Fruit fly (Drosophila melanogaster) whole organism, prepupa: ENCODE measurements around the gene Gba1b.

Source experiments
- Blimp-1 ChIP-seq: fragments of 200-800 bp; sonication (Bioruptor generic); optimal IDR thresholded peaks from 3 replicates; lab custom pipeline; 2017; ENCODE audit warnings: missing biosample characterization, missing genetic modification characterization, mild to moderate bottlenecking, moderate library complexity, missing genetic modification reagents
- CG10669 ChIP-seq: fragments of 200-800 bp; sonication (Bioruptor generic); optimal IDR thresholded peaks from 3 replicates; lab custom pipeline; 2018; ENCODE audit warnings: missing biosample characterization, mild to moderate bottlenecking, missing genetic modification characterization, moderate library complexity
- CG11294 ChIP-seq: fragments of 200-800 bp; sonication (Bioruptor generic); IDR thresholded peaks from 2 replicates; pipeline ENCODE4 v1.3.6; 2022; ENCODE audit warnings: missing biosample characterization, missing genetic modification characterization
- CG11762 ChIP-seq: fragments of 200-800 bp; sonication (Bioruptor generic); optimal IDR thresholded peaks from 3 replicates; lab custom pipeline; 2016; ENCODE audit warnings: missing biosample characterization, missing genetic modification characterization; ENCODE audit not compliant: insufficient read depth
- CG15336 ChIP-seq: fragments of 200-800 bp; sonication (Bioruptor generic); IDR thresholded peaks from 2 replicates; pipeline ENCODE4 v1.3.6; 2022; ENCODE audit warnings: missing biosample characterization, missing genetic modification characterization
- CG1621 ChIP-seq: fragments of 200-800 bp; sonication (Bioruptor generic); optimal IDR thresholded peaks from 3 replicates; lab custom pipeline; 2018; ENCODE audit warnings: missing biosample characterization, mild to moderate bottlenecking, missing genetic modification characterization
- CG16779 ChIP-seq: fragments of 200-800 bp; sonication (Bioruptor generic); optimal IDR thresholded peaks from 3 replicates; lab custom pipeline; 2017; ENCODE audit warnings: missing biosample characterization, mild to moderate bottlenecking, missing genetic modification characterization
- CG3032 ChIP-seq: fragments of 200-800 bp; optimal IDR thresholded peaks from 2 replicates; lab custom pipeline; 2019; ENCODE audit warnings: missing biosample characterization, mild to moderate bottlenecking, missing genetic modification characterization, moderate library complexity
- CG31627 ChIP-seq: fragments of 200-800 bp; sonication (Bioruptor generic); optimal IDR thresholded peaks from 3 replicates; lab custom pipeline; 2016; ENCODE audit warnings: missing biosample characterization, missing genetic modification characterization
- CG32006 ChIP-seq: fragments of 200-800 bp; sonication (Bioruptor generic); optimal IDR thresholded peaks from 3 replicates; lab custom pipeline; 2017; ENCODE audit warnings: missing biosample characterization, mild to moderate bottlenecking, missing genetic modification characterization
- CG34406 ChIP-seq: fragments of 200-800 bp; sonication (Bioruptor generic); optimal IDR thresholded peaks from 3 replicates; lab custom pipeline; 2016; ENCODE audit warnings: missing biosample characterization, missing genetic modification characterization
- CG3919 ChIP-seq: fragments of 200-800 bp; sonication (Bioruptor generic); optimal IDR thresholded peaks from 3 replicates; lab custom pipeline; 2016; ENCODE audit warnings: missing biosample characterization, missing genetic modification characterization
- CG4318 ChIP-seq: fragments of 200-800 bp; sonication (Bioruptor generic); optimal IDR thresholded peaks from 3 replicates; lab custom pipeline; 2017; ENCODE audit warnings: missing biosample characterization, mild to moderate bottlenecking, missing genetic modification characterization
- CG6163 ChIP-seq: fragments of 200-800 bp; sonication (Bioruptor generic); IDR thresholded peaks from 3 replicates; pipeline ENCODE4 v1.3.6; 2022; ENCODE audit warnings: missing biosample characterization, missing genetic modification characterization
- CG6276 ChIP-seq: fragments of 200-800 bp; sonication (Bioruptor generic); optimal IDR thresholded peaks from 2 replicates; lab custom pipeline; 2017; ENCODE audit warnings: missing biosample characterization, mild to moderate bottlenecking, missing genetic modification characterization
- CG6792 ChIP-seq: fragments of 200-800 bp; sonication (Bioruptor generic); optimal IDR thresholded peaks from 3 replicates; lab custom pipeline; 2016; ENCODE audit warnings: missing biosample characterization, missing genetic modification characterization
- CG6808 ChIP-seq: fragments of 200-800 bp; sonication (Bioruptor generic); optimal IDR thresholded peaks from 3 replicates; lab custom pipeline; 2017; ENCODE audit warnings: missing biosample characterization, missing genetic modification characterization, mild to moderate bottlenecking, moderate library complexity, missing genetic modification reagents
- CG6854 ChIP-seq: fragments of 200-800 bp; sonication (Bioruptor generic); optimal IDR thresholded peaks from 2 replicates; lab custom pipeline; 2017; ENCODE audit warnings: missing biosample characterization, mild to moderate bottlenecking, missing genetic modification characterization
- CG7368 ChIP-seq: fragments of 200-800 bp; sonication (Bioruptor generic); optimal IDR thresholded peaks from 3 replicates; lab custom pipeline; 2016; ENCODE audit warnings: missing biosample characterization, missing genetic modification characterization
- CG8319 ChIP-seq: fragments of 200-800 bp; sonication (Bioruptor generic); optimal IDR thresholded peaks from 3 replicates; lab custom pipeline; 2016; ENCODE audit warnings: missing biosample characterization, missing genetic modification characterization
- CG8632 ChIP-seq: fragments of 200-800 bp; sonication (Bioruptor generic); optimal IDR thresholded peaks from 3 replicates; lab custom pipeline; 2016; ENCODE audit warnings: missing biosample characterization, missing genetic modification characterization
- CG9139 ChIP-seq: fragments of 200-800 bp; sonication (Bioruptor generic); optimal IDR thresholded peaks from 3 replicates; lab custom pipeline; 2017; ENCODE audit warnings: missing biosample characterization, mild to moderate bottlenecking, missing genetic modification characterization
- Eip75B ChIP-seq: fragments of 200-800 bp; sonication (Bioruptor generic); optimal IDR thresholded peaks from 3 replicates; lab custom pipeline; 2016; ENCODE audit warnings: missing biosample characterization, missing genetic modification characterization
- Eip78C ChIP-seq: fragments of 200-800 bp; sonication (Bioruptor generic); peaks from one replicate; lab custom pipeline; 2016; ENCODE audit warnings: missing biosample characterization, missing genetic modification characterization
- Eip93F ChIP-seq: fragments of 200-800 bp; sonication (Bioruptor generic); optimal IDR thresholded peaks from 2 replicates; lab custom pipeline; 2016; ENCODE audit warnings: missing biosample characterization, mild to moderate bottlenecking, missing genetic modification characterization
- Ets96B ChIP-seq: fragments of 200-800 bp; optimal IDR thresholded peaks from 2 replicates; lab custom pipeline; 2019; ENCODE audit warnings: missing biosample characterization, mild to moderate bottlenecking, missing genetic modification characterization, moderate library complexity
- Gug ChIP-seq: fragments of 200-800 bp; sonication (Bioruptor generic); IDR thresholded peaks from 2 replicates; pipeline ENCODE4 v1.3.6; 2022; ENCODE audit warnings: missing biosample characterization, missing genetic modification characterization
- Hr4 ChIP-seq: fragments of 200-800 bp; sonication (Bioruptor generic); optimal IDR thresholded peaks from 3 replicates; lab custom pipeline; 2016; ENCODE audit warnings: missing biosample characterization, missing genetic modification characterization
- OdsH ChIP-seq: fragments of 200-800 bp; sonication (Bioruptor generic); optimal IDR thresholded peaks from 3 replicates; lab custom pipeline; 2016; ENCODE audit warnings: missing biosample characterization, missing genetic modification characterization
- Smox ChIP-seq: fragments of 200-800 bp; sonication (Bioruptor generic); optimal IDR thresholded peaks from 3 replicates; lab custom pipeline; 2016; ENCODE audit warnings: missing biosample characterization, missing genetic modification characterization
- Sox14 ChIP-seq: fragments of 200-800 bp; sonication (Bioruptor generic); optimal IDR thresholded peaks from 3 replicates; lab custom pipeline; 2016; ENCODE audit warnings: missing biosample characterization, missing genetic modification characterization
- Sox15 ChIP-seq: fragments of 200-800 bp; sonication (Bioruptor generic); optimal IDR thresholded peaks from 3 replicates; lab custom pipeline; 2016; ENCODE audit warnings: missing biosample characterization, missing genetic modification characterization
- achi ChIP-seq: fragments of 200-800 bp; sonication (Bioruptor generic); optimal IDR thresholded peaks from 3 replicates; lab custom pipeline; 2016; ENCODE audit warnings: missing biosample characterization, missing genetic modification characterization
- acj6 ChIP-seq: fragments of 200-800 bp; sonication (Bioruptor generic); optimal IDR thresholded peaks from 3 replicates; lab custom pipeline; 2016; ENCODE audit warnings: missing biosample characterization, missing genetic modification characterization
- cyc ChIP-seq: fragments of 200-800 bp; sonication (Bioruptor generic); optimal IDR thresholded peaks from 3 replicates; lab custom pipeline; 2016; ENCODE audit warnings: missing biosample characterization, missing genetic modification characterization
- dac ChIP-seq: fragments of 200-800 bp; sonication (Bioruptor generic); optimal IDR thresholded peaks from 2 replicates; lab custom pipeline; 2017; ENCODE audit warnings: missing biosample characterization, mild to moderate bottlenecking, missing genetic modification characterization
- dsx ChIP-seq: fragments of 200-800 bp; optimal IDR thresholded peaks from 3 replicates; lab custom pipeline; 2019; ENCODE audit warnings: missing biosample characterization, mild to moderate bottlenecking, missing genetic modification characterization, moderate library complexity; ENCODE audit not compliant: poor library complexity, severe bottlenecking
- esn ChIP-seq: fragments of 200-800 bp; sonication (Bioruptor generic); optimal IDR thresholded peaks from 2 replicates; lab custom pipeline; 2016; ENCODE audit warnings: missing biosample characterization, mild to moderate bottlenecking, missing genetic modification characterization, moderate library complexity
- fd59A ChIP-seq: fragments of 200-800 bp; sonication (Bioruptor generic); optimal IDR thresholded peaks from 2 replicates; lab custom pipeline; 2017; ENCODE audit warnings: missing biosample characterization, mild to moderate bottlenecking, missing genetic modification characterization, missing genetic modification reagents
- lz ChIP-seq: fragments of 200-800 bp; sonication (Bioruptor generic); optimal IDR thresholded peaks from 3 replicates; lab custom pipeline; 2016; ENCODE audit warnings: missing biosample characterization, missing genetic modification characterization
- net ChIP-seq: fragments of 200-800 bp; sonication (Bioruptor generic); optimal IDR thresholded peaks from 3 replicates; lab custom pipeline; 2016; ENCODE audit warnings: missing biosample characterization, missing genetic modification characterization
- pdm3 ChIP-seq: fragments of 200-800 bp; sonication (Bioruptor generic); optimal IDR thresholded peaks from 3 replicates; lab custom pipeline; 2016; ENCODE audit warnings: missing biosample characterization, missing genetic modification characterization
- salr ChIP-seq, 2 experiments: fragments of 200-800 bp; sonication (Bioruptor generic); optimal IDR thresholded peaks; 3 replicates each; lab custom pipeline; 2016 to 2018; ENCODE audit warnings: missing biosample characterization in 2 of 2, missing genetic modification characterization in 2 of 2, mild to moderate bottlenecking in 1 of 2
- ss ChIP-seq, 2 experiments: fragments of 200-800 bp; sonication (Bioruptor generic); optimal IDR thresholded peaks; 2 replicates in 1 of 2; 3 replicates in 1 of 2; lab custom pipeline; 2017 to 2018; ENCODE audit warnings: mild to moderate bottlenecking in 2 of 2, missing biosample characterization in 2 of 2, missing genetic modification characterization in 2 of 2, moderate library complexity in 1 of 2
- svp ChIP-seq: fragments of 200-800 bp; sonication (Bioruptor generic); peaks from one replicate; lab custom pipeline; 2016; ENCODE audit warnings: missing biosample characterization, missing genetic modification characterization
- vri ChIP-seq: fragments of 200-800 bp; sonication (Bioruptor generic); optimal IDR thresholded peaks from 3 replicates; lab custom pipeline; 2016; ENCODE audit warnings: missing biosample characterization, mild to moderate bottlenecking, missing genetic modification characterization

The Gba1b gene

DNA sequence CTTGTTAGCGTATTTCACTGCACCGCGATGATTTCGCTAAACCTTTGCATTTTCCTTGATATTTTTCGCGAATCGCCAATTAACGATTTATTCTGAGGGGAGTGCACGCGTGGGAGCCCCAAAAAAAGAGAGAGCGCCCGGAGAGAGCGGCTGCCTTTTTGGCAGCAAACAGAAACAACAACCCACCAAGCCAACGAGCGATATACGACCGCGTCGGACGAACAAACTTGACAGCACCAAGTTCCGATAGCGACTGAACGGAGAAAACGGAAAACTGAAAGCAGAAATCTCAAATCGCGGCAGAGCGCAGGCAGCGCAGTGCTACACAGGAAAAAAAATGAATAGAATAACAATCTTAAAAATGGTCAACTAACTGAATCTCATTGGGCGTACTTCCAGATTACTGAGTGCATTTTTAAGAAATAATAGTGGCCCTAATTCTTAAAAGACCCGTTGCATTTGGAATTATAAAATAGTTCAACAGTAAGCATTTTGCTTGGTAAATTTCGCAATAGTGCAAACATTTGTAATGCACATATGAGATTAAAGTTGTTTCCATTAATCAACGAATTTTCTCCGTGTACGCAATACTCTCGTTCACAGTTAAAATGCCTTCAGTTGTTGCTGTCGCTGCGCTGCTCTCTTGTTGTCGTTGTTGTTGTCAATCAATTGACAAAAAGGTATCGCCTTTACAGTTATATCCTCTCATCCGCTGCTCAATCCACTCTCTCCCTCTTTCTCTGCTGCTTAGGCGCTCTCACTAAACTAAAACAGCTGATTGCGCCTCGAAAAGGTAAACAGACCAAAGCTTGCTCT is 35.0 kb upstream of the Gba1b start, which contains the start of gene CG31145 (continued):
- peak; percentile 100 for TF ChIP-seq acj6
- peak; percentile 100 for TF ChIP-seq CG10669 (GFP tag; lab: Kevin White, UChicago)
- TF ChIP-seq CG4318 (GFP tag; lab: Kevin White, UChicago): peak; percentile 100
- TF ChIP-seq dac: peak; percentile 100
- peak; percentile 99 for TF ChIP-seq CG8319 (GFP tag; lab: Kevin White, UChicago)
- TF ChIP-seq CG11762 (GFP tag; lab: Kevin White, UChicago): peak; percentile 100
- peak; percentile 98 for TF ChIP-seq Blimp-1 (GFP tag; lab: Kevin White, UChicago)
- peak; percentile 99 for TF ChIP-seq CG16779 (tag; lab: Kevin White, UChicago)
- peak; percentile 98 for TF ChIP-seq vri
- TF ChIP-seq cyc: peak; percentile 99
- TF ChIP-seq svp (GFP tag; lab: Kevin White, UChicago): peak; percentile 100
- peak; percentile 98 for TF ChIP-seq CG6808 (GFP tag; lab: Kevin White, UChicago)
- TF ChIP-seq CG6276: peak; percentile 100
- peak; percentile 98 for TF ChIP-seq dsx (GFP tag; lab: Kevin White, UChicago)
- TF ChIP-seq Eip78C: peak; percentile 100
- peak; percentile 100 for TF ChIP-seq net (GFP tag; lab: Kevin White, UChicago)
- peak; percentile 100 for TF ChIP-seq Eip75B
- peak; percentile 99 for TF ChIP-seq CG9139 (GFP tag; lab: Kevin White, UChicago)

DNA sequence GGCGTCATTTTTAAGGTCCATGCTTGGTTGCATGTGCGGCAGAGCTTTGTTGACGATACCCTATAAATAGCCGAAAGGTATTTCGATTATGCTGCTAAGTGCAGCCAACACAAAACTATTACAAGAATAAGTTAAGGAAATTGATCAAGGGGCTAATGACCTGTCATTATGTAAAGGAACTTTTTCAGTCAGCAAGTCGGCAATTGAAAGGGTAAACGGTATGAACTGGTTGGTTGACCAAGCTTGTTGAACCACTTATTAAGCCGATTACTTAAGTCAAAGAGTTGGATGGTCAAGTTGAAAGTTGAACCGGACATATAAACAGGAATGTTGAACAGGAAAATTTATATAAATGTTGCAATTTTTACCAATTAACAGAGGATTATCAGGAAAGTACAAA is 31.5 kb upstream of the Gba1b start:
- TF ChIP-seq CG3032 (no peak), pdm3 (peak; percentile 14), Hr4 (GFP tag; lab: Kevin White, UChicago) (peak; percentile 3), Eip75B (no peak), CG7368 (peak; percentile 9), OdsH (peak; percentile 10), Eip78C (peak; percentile 73), Sox15 (peak; percentile 7), CG11762 (GFP tag; lab: Kevin White, UChicago) (no peak), CG32006 (GFP tag; lab: Kevin White, UChicago) (peak; percentile 8), Gug (GFP tag; lab: Robert Waterston, UW) (no peak), CG8632 (GFP tag; lab: Kevin White, UChicago) (no peak)

DNA sequence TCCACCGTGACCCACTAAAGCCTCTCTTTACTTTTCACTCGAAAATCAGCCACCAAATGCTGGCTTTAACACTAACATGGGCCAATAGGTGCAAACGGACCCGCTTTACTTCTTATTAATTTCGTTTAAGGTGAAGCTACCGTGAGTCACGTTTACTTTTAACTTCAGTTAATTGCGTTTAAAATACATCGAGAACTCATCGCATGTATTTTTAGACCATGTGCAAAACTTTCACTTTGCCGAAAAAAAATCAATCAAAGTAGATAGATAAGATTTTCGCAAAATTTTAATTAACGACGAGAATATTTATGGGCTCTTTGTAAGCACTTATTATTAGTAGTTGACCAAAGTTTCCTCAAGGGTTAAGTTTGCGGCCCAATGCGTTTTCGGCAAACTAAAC is 30.2 kb upstream of the Gba1b start:
- no peak for TF ChIP-seq CG6276
- TF ChIP-seq CG11762 (GFP tag; lab: Kevin White, UChicago): no peak
- peak; percentile 49 for TF ChIP-seq esn (GFP tag; lab: Kevin White, UChicago)
- TF ChIP-seq Ets96B (tag; lab: Kevin White, UChicago): no peak
- TF ChIP-seq svp (GFP tag; lab: Kevin White, UChicago): peak; percentile 76
- TF ChIP-seq CG1621 (tag; lab: Kevin White, UChicago): no peak
- peak; percentile 25 for TF ChIP-seq lz (GFP tag; lab: Kevin White, UChicago)
- peak; percentile 35 for TF ChIP-seq OdsH
- TF ChIP-seq CG6163 (GFP tag; lab: Robert Waterston, UW): no peak
- no peak for TF ChIP-seq CG11294 (GFP tag; lab: Robert Waterston, UW)
- peak; percentile 59 for TF ChIP-seq CG15336
- no peak for TF ChIP-seq CG6808 (GFP tag; lab: Kevin White, UChicago)
- peak; percentile 38 for TF ChIP-seq Smox
- TF ChIP-seq CG34406 (GFP tag; lab: Kevin White, UChicago): peak; percentile 44
- TF ChIP-seq Eip75B: peak; percentile 55
- peak; percentile 42 for TF ChIP-seq CG6792
- TF ChIP-seq Eip78C: peak; percentile 86
- no peak for TF ChIP-seq Eip93F (GFP tag; lab: Kevin White, UChicago)
- no peak for TF ChIP-seq ss (GFP tag; optimal IDR thresholded peaks at IDR 0.05; lab: Kevin White, UChicago)
- no peak for TF ChIP-seq salr (GFP tag; optimal IDR thresholded peaks at IDR 0.05; lab: Kevin White, UChicago)
- TF ChIP-seq fd59A (GFP tag; lab: Kevin White, UChicago): no peak
- peak; percentile 1 for TF ChIP-seq CG3919 (GFP tag; lab: Kevin White, UChicago)
- peak; percentile 24 for TF ChIP-seq CG31627 (GFP tag; lab: Kevin White, UChicago)
- TF ChIP-seq achi (GFP tag; lab: Kevin White, UChicago): peak; percentile 19
- TF ChIP-seq CG10669 (GFP tag; lab: Kevin White, UChicago): no peak
- TF ChIP-seq Sox14 (GFP tag; lab: Kevin White, UChicago): no peak
- TF ChIP-seq CG4318 (GFP tag; lab: Kevin White, UChicago): no peak
- TF ChIP-seq CG6854 (GFP tag; lab: Kevin White, UChicago): no peak
- TF ChIP-seq Hr4 (GFP tag; lab: Kevin White, UChicago): peak; percentile 37
